Fruit fly (Drosophila melanogaster): ENCODE measurements around the gene GatC.

GatC gene

dm6 chr2L:13833058-13833457 is at the start of gene GatC, which contains the start of the genes PolG2 and Polr2C:
Gene GatC, minus strand, starts transcription at chr2L:13833105.
Gene PolG2, minus strand, starts transcription at chr2L:13833105.
Gene Polr2C, plus strand, starts transcription at chr2L:13833337.
- TF ChIP-seq CG34367 (tag; optimal IDR thresholded peaks at IDR 0.05) (no peak), CG15710 (tag; optimal IDR thresholded peaks at IDR 0.05) (peak; percentile 2), CG4496 (GFP tag; IDR thresholded peaks at IDR 0.05) (no peak), gl (tag; optimal IDR thresholded peaks at IDR 0.05) (no peak)

DNA sequence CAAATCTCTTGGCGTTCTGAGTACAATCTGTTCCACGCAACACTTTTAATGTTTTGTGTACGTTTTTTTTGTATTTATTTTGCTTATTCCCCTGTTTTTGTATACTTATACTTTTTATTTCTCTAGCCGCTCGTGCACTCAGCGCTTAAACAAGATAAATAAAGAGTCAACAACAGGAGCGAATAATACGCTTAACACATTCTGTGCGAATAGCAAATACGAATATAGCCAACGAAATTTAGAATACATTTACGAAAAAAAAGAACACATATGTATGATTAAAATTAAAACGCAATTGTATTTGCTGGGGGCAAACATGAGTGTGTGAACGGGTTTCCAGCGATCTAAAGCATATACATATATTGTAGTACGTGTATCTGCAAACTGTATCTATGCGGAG is 49.0 kb upstream of the GatC start:
- TF ChIP-seq Pif1A (GFP tag; optimal IDR thresholded peaks at IDR 0.05) (peak; percentile 0), CG8301 (tag; optimal IDR thresholded peaks at IDR 0.05) (no peak)

dm6 chr2L:13881387-13881902 is 48.5 kb upstream of the GatC start:
- TF ChIP-seq fd96Ca (GFP tag; IDR thresholded peaks at IDR 0.05): 0 out of 3 replicates have a peak, but pooled peaks have one; percentile 33
- TF ChIP-seq CG4496 (GFP tag; IDR thresholded peaks at IDR 0.05): no peak
- no peak for TF ChIP-seq EcR (GFP tag; optimal IDR thresholded peaks at IDR 0.05)
- no peak for TF ChIP-seq CG14655 (GFP tag; optimal IDR thresholded peaks at IDR 0.05)
- no peak for TF ChIP-seq CG8301 (tag; optimal IDR thresholded peaks at IDR 0.05)

DNA sequence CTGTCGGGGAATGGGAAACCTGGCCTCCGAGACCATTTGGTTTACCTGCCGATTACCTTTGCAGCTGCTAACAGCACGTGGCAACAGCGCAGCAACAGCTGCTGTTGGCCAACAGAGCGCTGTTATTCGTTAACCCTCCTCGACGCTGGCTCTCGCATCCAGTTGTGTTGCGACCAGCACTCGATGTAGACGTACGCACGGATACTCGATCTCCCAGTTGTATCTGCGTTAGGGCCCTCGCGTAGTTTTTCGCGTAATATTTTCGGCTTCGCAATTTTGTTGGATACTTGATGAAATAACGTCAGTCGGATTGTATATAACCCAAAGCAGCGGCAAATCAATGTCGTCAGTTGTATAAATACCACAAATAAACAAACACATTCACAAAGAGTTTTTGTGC is 45.9 kb upstream of the GatC start:
- TF ChIP-seq CG9948 (tag; optimal IDR thresholded peaks at IDR 0.05) (no peak), gl (tag; optimal IDR thresholded peaks at IDR 0.05) (no peak), CG10348 (GFP tag; IDR thresholded peaks at IDR 0.05) (no peak), CG32121 (GFP tag; IDR thresholded peaks at IDR 0.05) (no peak; the same call in 1 of the 2 replicates), CG8301 (tag; optimal IDR thresholded peaks at IDR 0.05) (no peak), D1 (tag; optimal IDR thresholded peaks at IDR 0.05) (peak; percentile 15), Pif1A (GFP tag; optimal IDR thresholded peaks at IDR 0.05) (no peak), Snoo (tag; optimal IDR thresholded peaks at IDR 0.05) (peak; percentile 0), Ets98B (GFP tag; IDR thresholded peaks at IDR 0.05) (peak; percentile 52), CG15710 (tag; optimal IDR thresholded peaks at IDR 0.05) (no peak), CG4496 (GFP tag; IDR thresholded peaks at IDR 0.05) (peak; percentile 72), CG17806 (tag; optimal IDR thresholded peaks at IDR 0.05) (no peak), CG12605 (GFP tag; IDR thresholded peaks at IDR 0.05) (no peak; the same call in 1 of the 2 replicates), CG13204 (GFP tag; optimal IDR thresholded peaks at IDR 0.05) (no peak), CG34367 (tag; optimal IDR thresholded peaks at IDR 0.05) (no peak), EcR (GFP tag; optimal IDR thresholded peaks at IDR 0.05) (peak; percentile 25), CG8159 (tag; optimal IDR thresholded peaks at IDR 0.05) (no peak), Pif1B (GFP tag; optimal IDR thresholded peaks at IDR 0.05) (no peak), fd96Ca (GFP tag; IDR thresholded peaks at IDR 0.05) (peak; percentile 13; the same call in 1 of the 3 replicates), rn (GFP tag; IDR thresholded peaks at IDR 0.05) (no peak), CG14655 (GFP tag; optimal IDR thresholded peaks at IDR 0.05) (no peak)

- TF ChIP-seq fd96Ca (GFP tag; IDR thresholded peaks at IDR 0.05) (no peak), CG34367 (tag; optimal IDR thresholded peaks at IDR 0.05) (no peak), CG17806 (tag; optimal IDR thresholded peaks at IDR 0.05) (no peak), gl (tag; optimal IDR thresholded peaks at IDR 0.05) (no peak), CG15710 (tag; optimal IDR thresholded peaks at IDR 0.05) (no peak), CG8159 (tag; optimal IDR thresholded peaks at IDR 0.05) (no peak), CG9948 (tag; optimal IDR thresholded peaks at IDR 0.05) (no peak), CG14655 (GFP tag; optimal IDR thresholded peaks at IDR 0.05) (no peak), CG4496 (GFP tag; IDR thresholded peaks at IDR 0.05) (no peak), Snoo (tag; optimal IDR thresholded peaks at IDR 0.05) (no peak), CG13204 (GFP tag; optimal IDR thresholded peaks at IDR 0.05) (no peak), rn (GFP tag; IDR thresholded peaks at IDR 0.05) (no peak), CG10348 (GFP tag; IDR thresholded peaks at IDR 0.05) (no peak), Pif1A (GFP tag; optimal IDR thresholded peaks at IDR 0.05) (no peak), Ets98B (GFP tag; IDR thresholded peaks at IDR 0.05) (no peak), EcR (GFP tag; optimal IDR thresholded peaks at IDR 0.05) (no peak), CG8301 (tag; optimal IDR thresholded peaks at IDR 0.05) (no peak), CG32121 (GFP tag; IDR thresholded peaks at IDR 0.05) (no peak), D1 (tag; optimal IDR thresholded peaks at IDR 0.05) (no peak), Pif1B (GFP tag; optimal IDR thresholded peaks at IDR 0.05) (no peak)
These were observed 45.2 kb upstream of the GatC start for dm6 chr2L:13877934-13878580.

DNA sequence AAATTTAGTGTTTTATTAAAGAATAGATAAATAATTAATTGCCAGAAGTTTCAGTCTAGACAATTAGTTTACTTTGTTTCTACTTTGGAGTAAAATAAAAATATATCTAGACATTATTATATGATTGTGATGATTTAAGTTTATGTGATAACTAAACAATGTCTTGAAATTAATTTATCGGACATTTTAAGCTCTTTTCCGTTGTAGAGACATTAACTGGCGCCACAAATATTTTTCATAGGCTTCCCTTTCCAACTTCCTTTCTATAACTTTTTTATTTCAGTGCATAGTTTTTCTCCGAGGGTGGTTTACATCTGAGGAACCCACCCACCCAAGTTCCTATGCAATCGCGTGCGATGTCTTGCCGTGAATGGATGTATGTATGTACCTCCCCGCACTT is 43.8 kb upstream of the GatC start:
- TF ChIP-seq CG32121 (GFP tag; IDR thresholded peaks at IDR 0.05) (no peak), CG13204 (GFP tag; optimal IDR thresholded peaks at IDR 0.05) (no peak), gl (tag; optimal IDR thresholded peaks at IDR 0.05) (no peak), Ets98B (GFP tag; IDR thresholded peaks at IDR 0.05) (no peak), CG8301 (tag; optimal IDR thresholded peaks at IDR 0.05) (no peak), Snoo (tag; optimal IDR thresholded peaks at IDR 0.05) (no peak), D1 (tag; optimal IDR thresholded peaks at IDR 0.05) (no peak), CG14655 (GFP tag; optimal IDR thresholded peaks at IDR 0.05) (no peak), CG17806 (tag; optimal IDR thresholded peaks at IDR 0.05) (no peak), EcR (GFP tag; optimal IDR thresholded peaks at IDR 0.05) (no peak)
